Fruit fly (Drosophila melanogaster) whole organism, embryonic: Measurements from ENCODE around the gene CG13670.

Experiments
- Atf-2 ChIP-seq: fragments of 200-800 bp; sonication (Bioruptor generic); optimal IDR thresholded peaks from 2 replicates; lab custom pipeline; 2016; ENCODE audit warnings: missing biosample characterization, missing genetic modification characterization
- Bgb ChIP-seq: fragments of 200-800 bp; sonication (Bioruptor generic); IDR thresholded peaks from 2 replicates; pipeline ENCODE4 v1.3.6; 2022; ENCODE audit warnings: missing biosample characterization, missing genetic modification characterization; ENCODE audit not compliant: partially characterized antibody
- CG10959 ChIP-seq: fragments of 200-800 bp; sonication (Bioruptor generic); IDR thresholded peaks from 2 replicates; pipeline ENCODE4 v1.3.6; 2022; ENCODE audit warnings: missing biosample characterization, missing genetic modification characterization
- CG12155 ChIP-seq: fragments of 200-800 bp; sonication (Bioruptor generic); optimal IDR thresholded peaks from 3 replicates; lab custom pipeline; 2016; ENCODE audit warnings: missing biosample characterization, missing genetic modification characterization
- CG12236 ChIP-seq: fragments of 200-800 bp; sonication (Bioruptor generic); optimal IDR thresholded peaks from 2 replicates; lab custom pipeline; 2016; ENCODE audit warnings: missing biosample characterization, missing genetic modification characterization
- CG12299 ChIP-seq: fragments of 200-800 bp; sonication (Bioruptor generic); optimal IDR thresholded peaks from 2 replicates; lab custom pipeline; 2018; ENCODE audit warnings: missing biosample characterization, mild to moderate bottlenecking, missing genetic modification characterization
- CG12744 ChIP-seq: fragments of 200-800 bp; sonication (Bioruptor generic); optimal IDR thresholded peaks from 2 replicates; lab custom pipeline; 2016; ENCODE audit warnings: missing biosample characterization, missing genetic modification characterization
- CG13296 ChIP-seq: fragments of 200-800 bp; sonication (Bioruptor generic); optimal IDR thresholded peaks from 3 replicates; lab custom pipeline; 2018; ENCODE audit warnings: missing biosample characterization, mild to moderate bottlenecking, missing genetic modification characterization
- CG13424 ChIP-seq: fragments of 200-800 bp; sonication (Bioruptor generic); optimal IDR thresholded peaks from 2 replicates; lab custom pipeline; 2019; ENCODE audit warnings: missing biosample characterization, mild to moderate bottlenecking, missing genetic modification characterization, moderate library complexity
- CG1647 ChIP-seq: fragments of 200-800 bp; sonication (Bioruptor generic); optimal IDR thresholded peaks from 3 replicates; lab custom pipeline; 2016; ENCODE audit warnings: missing biosample characterization, missing genetic modification characterization
- CG17359 ChIP-seq: fragments of 200-800 bp; sonication (Bioruptor generic); optimal IDR thresholded peaks from 3 replicates; lab custom pipeline; 2018; ENCODE audit warnings: missing biosample characterization, mild to moderate bottlenecking, missing genetic modification characterization, moderate library complexity
- CG1832 ChIP-seq: fragments of 200-800 bp; sonication (Bioruptor generic); optimal IDR thresholded peaks from 2 replicates; lab custom pipeline; 2017; ENCODE audit warnings: missing biosample characterization, mild to moderate bottlenecking, missing genetic modification characterization, inconsistent platforms
- CG18476 ChIP-seq: fragments of 200-800 bp; sonication (Bioruptor generic); optimal IDR thresholded peaks from 2 replicates; lab custom pipeline; 2016; ENCODE audit warnings: missing biosample characterization, mild to moderate bottlenecking, missing genetic modification characterization
- CG2889 ChIP-seq: fragments of 200-800 bp; sonication (Bioruptor generic); IDR thresholded peaks from 3 replicates; pipeline ENCODE4 v1.3.6; 2022; ENCODE audit warnings: missing biosample characterization, missing genetic modification characterization
- CG3281 ChIP-seq: fragments of 200-800 bp; sonication (Bioruptor generic); optimal IDR thresholded peaks from 3 replicates; lab custom pipeline; 2017; ENCODE audit warnings: missing biosample characterization, mild to moderate bottlenecking, missing genetic modification characterization
- CG33213 ChIP-seq: fragments of 200-800 bp; sonication (Bioruptor generic); optimal IDR thresholded peaks from 3 replicates; lab custom pipeline; 2016; ENCODE audit warnings: missing biosample characterization, missing genetic modification characterization
- CG33557 ChIP-seq: fragments of 200-800 bp; sonication (Bioruptor generic); optimal IDR thresholded peaks from 2 replicates; lab custom pipeline; 2019; ENCODE audit warnings: missing biosample characterization, mild to moderate bottlenecking, missing genetic modification characterization, moderate library complexity
- CG5180 ChIP-seq: fragments of 200-800 bp; sonication (Bioruptor generic); optimal IDR thresholded peaks from 3 replicates; lab custom pipeline; 2017; ENCODE audit warnings: missing biosample characterization, missing genetic modification characterization, mild to moderate bottlenecking, moderate library complexity, missing genetic modification reagents
- CG7928 ChIP-seq: fragments of 200-800 bp; sonication (Bioruptor generic); optimal IDR thresholded peaks from 2 replicates; lab custom pipeline; 2017; ENCODE audit warnings: missing biosample characterization, mild to moderate bottlenecking, missing genetic modification characterization
- CG7963 ChIP-seq: fragments of 200-800 bp; sonication (Bioruptor generic); IDR thresholded peaks from 3 replicates; pipeline ENCODE4 v1.3.6; 2022; ENCODE audit warnings: missing biosample characterization, missing genetic modification characterization; ENCODE audit not compliant: partially characterized antibody
- CG9437 ChIP-seq: fragments of 200-800 bp; sonication (Bioruptor generic); optimal IDR thresholded peaks from 2 replicates; lab custom pipeline; 2018; ENCODE audit warnings: missing biosample characterization, mild to moderate bottlenecking, missing genetic modification characterization
- CG9817 ChIP-seq: fragments of 200-800 bp; sonication (Bioruptor generic); optimal IDR thresholded peaks from 2 replicates; lab custom pipeline; 2018; ENCODE audit warnings: missing biosample characterization, mild to moderate bottlenecking, missing genetic modification characterization, moderate library complexity
- CG9876 ChIP-seq: fragments of 200-800 bp; sonication (Bioruptor generic); optimal IDR thresholded peaks from 2 replicates; lab custom pipeline; 2016; ENCODE audit warnings: missing biosample characterization, missing genetic modification characterization
- CHES-1-like ChIP-seq: fragments of 200-800 bp; sonication (Bioruptor generic); optimal IDR thresholded peaks from 2 replicates; lab custom pipeline; 2016; ENCODE audit warnings: missing biosample characterization, missing genetic modification characterization
- Elba2 ChIP-seq: fragments of 200-800 bp; sonication (Bioruptor generic); optimal IDR thresholded peaks from 3 replicates; lab custom pipeline; 2016; ENCODE audit warnings: missing biosample characterization, missing genetic modification characterization
- GATAe ChIP-seq: fragments of 200-800 bp; sonication (Bioruptor generic); conservative IDR thresholded peaks from 2 replicates; pipeline ENCODE4 v1.3.6; 2022; ENCODE audit warnings: missing biosample characterization, missing genetic modification characterization
- H15 ChIP-seq: fragments of 200-800 bp; sonication (Bioruptor generic); IDR thresholded peaks from 3 replicates; pipeline ENCODE4 v1.3.6; 2022; ENCODE audit warnings: missing biosample characterization, missing genetic modification characterization
- Mes4 ChIP-seq: fragments of 200-800 bp; sonication (Bioruptor generic); optimal IDR thresholded peaks from 2 replicates; lab custom pipeline; 2016; ENCODE audit warnings: missing biosample characterization, missing genetic modification characterization
- Myb ChIP-seq: fragments of 200-800 bp; sonication (Bioruptor generic); optimal IDR thresholded peaks from 2 replicates; lab custom pipeline; 2016; ENCODE audit warnings: missing biosample characterization, missing genetic modification characterization
- NC2α ChIP-seq: fragments of 200-800 bp; sonication (Bioruptor generic); optimal IDR thresholded peaks from 2 replicates; lab custom pipeline; 2016; ENCODE audit warnings: missing biosample characterization, missing genetic modification characterization
- Neu2 ChIP-seq: fragments of 200-800 bp; sonication (Bioruptor generic); optimal IDR thresholded peaks from 3 replicates; lab custom pipeline; 2016; ENCODE audit warnings: missing biosample characterization, missing genetic modification characterization, borderline replicate concordance
- Rfx ChIP-seq: fragments of 200-800 bp; sonication (Bioruptor generic); IDR thresholded peaks from 2 replicates; pipeline ENCODE4 v1.3.6; 2022; ENCODE audit warnings: missing biosample characterization, missing genetic modification characterization
- Sox100B ChIP-seq: fragments of 200-800 bp; sonication (Bioruptor generic); optimal IDR thresholded peaks from 3 replicates; lab custom pipeline; 2018; ENCODE audit warnings: missing biosample characterization, mild to moderate bottlenecking, missing genetic modification characterization
- Trl ChIP-seq, 3 experiments: fragments of >200 bp in 2 of 3; fragments of 200-800 bp in 1 of 3; sonication (Bioruptor generic) in 1 of 3; optimal IDR thresholded peaks; 2 replicates in 1 of 3; 3 replicates in 2 of 3; lab custom pipeline; 2016 to 2017; ENCODE audit warnings: missing biosample characterization in 1 of 3, missing genetic modification characterization in 1 of 3
- ap ChIP-seq: fragments of 200-800 bp; sonication (Bioruptor generic); IDR thresholded peaks from 2 replicates; pipeline ENCODE4 v1.3.6; 2022; ENCODE audit warnings: missing biosample characterization, missing genetic modification characterization
- bab2 ChIP-seq: fragments of 200-800 bp; sonication (Bioruptor generic); optimal IDR thresholded peaks from 2 replicates; lab custom pipeline; 2016; ENCODE audit warnings: missing biosample characterization, missing genetic modification characterization
- bcd ChIP-seq: fragments of 200-800 bp; sonication (Bioruptor generic); optimal IDR thresholded peaks from 2 replicates; lab custom pipeline; 2017; ENCODE audit warnings: missing biosample characterization, mild to moderate bottlenecking, missing genetic modification characterization
- cas ChIP-seq: fragments of 200-800 bp; sonication (Bioruptor generic); IDR thresholded peaks from 2 replicates; pipeline ENCODE4 v1.3.6; 2022; ENCODE audit warnings: missing biosample characterization, missing genetic modification characterization
- croc ChIP-seq: fragments of 200-800 bp; sonication (Bioruptor generic); conservative IDR thresholded peaks from 3 replicates; pipeline ENCODE4 v1.3.6; 2022; ENCODE audit warnings: missing biosample characterization, missing genetic modification characterization
- crol ChIP-seq: fragments of 200-800 bp; sonication (Bioruptor generic); IDR thresholded peaks from 2 replicates; pipeline ENCODE4 v1.3.6; 2022; ENCODE audit warnings: missing biosample characterization, missing genetic modification characterization
- dati ChIP-seq: fragments of 200-800 bp; sonication (Bioruptor generic); IDR thresholded peaks from 2 replicates; pipeline ENCODE4 v1.3.6; 2022; ENCODE audit warnings: missing biosample characterization, missing genetic modification characterization
- en ChIP-seq: fragments of 200-800 bp; sonication (Bioruptor generic); optimal IDR thresholded peaks from 2 replicates; lab custom pipeline; 2016; ENCODE audit warnings: missing biosample characterization, missing genetic modification characterization
- esg ChIP-seq: fragments of 200-800 bp; sonication (Bioruptor generic); conservative IDR thresholded peaks from 2 replicates; pipeline ENCODE4 v1.3.6; 2022; ENCODE audit warnings: missing biosample characterization, missing genetic modification characterization
- fd3F ChIP-seq: fragments of 200-800 bp; sonication (Bioruptor generic); optimal IDR thresholded peaks from 2 replicates; lab custom pipeline; 2018; ENCODE audit warnings: missing biosample characterization, mild to moderate bottlenecking, missing genetic modification characterization, moderate library complexity
- gfzf ChIP-seq: fragments of 200-800 bp; sonication (Bioruptor generic); optimal IDR thresholded peaks from 2 replicates; lab custom pipeline; 2016; ENCODE audit warnings: missing biosample characterization, mild to moderate bottlenecking, missing genetic modification characterization, moderate library complexity
- maf-S ChIP-seq: fragments of 200-800 bp; sonication (Bioruptor generic); optimal IDR thresholded peaks from 2 replicates; lab custom pipeline; 2016; ENCODE audit warnings: missing biosample characterization, missing genetic modification characterization
- pho ChIP-seq: fragments of 200-800 bp; sonication (Bioruptor generic); optimal IDR thresholded peaks from 2 replicates; lab custom pipeline; 2016; ENCODE audit warnings: missing biosample characterization, missing genetic modification characterization
- phol ChIP-seq: fragments of 200-800 bp; sonication (Bioruptor generic); optimal IDR thresholded peaks from 3 replicates; lab custom pipeline; 2018; ENCODE audit warnings: missing biosample characterization, mild to moderate bottlenecking, missing genetic modification characterization, moderate library complexity
- prd ChIP-seq, 3 experiments: fragments of >200 bp in 2 of 3; fragments of 200-800 bp in 1 of 3; sonication (Bioruptor generic) in 1 of 3; optimal IDR thresholded peaks in 2 of 3; IDR thresholded peaks in 1 of 3; 2 replicates in 2 of 3; 3 replicates in 1 of 3; pipeline versions ENCODE4 v1.3.6 to Lab custom; 2017 to 2022; ENCODE audit warnings: missing biosample characterization in 1 of 3, missing genetic modification characterization in 1 of 3
- sug ChIP-seq: fragments of 200-800 bp; optimal IDR thresholded peaks from 2 replicates; lab custom pipeline; 2019; ENCODE audit warnings: missing biosample characterization, mild to moderate bottlenecking, missing genetic modification characterization, moderate library complexity
- zfh1 ChIP-seq: fragments of 200-800 bp; sonication (Bioruptor generic); IDR thresholded peaks from 3 replicates; pipeline ENCODE4 v1.3.6; 2022; ENCODE audit warnings: missing biosample characterization, missing genetic modification characterization

Gene CG13670

DNA sequence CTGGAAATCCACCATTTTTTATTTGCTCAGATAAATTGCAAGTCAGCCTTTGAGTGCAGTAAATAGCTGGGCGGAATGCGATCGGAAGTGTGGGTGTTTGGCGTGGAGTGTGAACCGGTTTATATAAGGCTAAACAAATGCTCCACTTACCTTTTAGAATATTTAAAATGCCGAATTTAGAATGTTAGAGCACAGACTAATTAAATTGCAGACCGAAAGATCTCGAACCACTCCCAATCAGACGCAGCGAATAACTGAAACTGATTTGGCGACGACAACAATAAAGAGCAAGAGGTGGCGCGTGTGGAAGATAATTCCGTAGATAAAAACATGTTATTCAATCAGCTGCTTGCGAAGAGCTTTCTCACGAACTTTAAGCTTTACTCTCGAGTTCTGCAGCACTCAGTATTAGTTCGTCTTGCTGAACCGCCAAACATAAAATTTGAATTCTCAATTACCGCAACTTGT is 40.1 kb downstream of the CG13670 start, which contains the start of gene Idh (continued):
- no peak for TF ChIP-seq CG33213
- peak; percentile 42 for TF ChIP-seq CG3281 (GFP tag; lab: Kevin White, UChicago)
- TF ChIP-seq en (GFP tag; lab: Kevin White, UChicago), result no peak
- TF ChIP-seq Sox100B (GFP tag; lab: Kevin White, UChicago), result no peak
- no peak for TF ChIP-seq cas (GFP tag; lab: Robert Waterston, UW)
- TF ChIP-seq dati, result no peak
- no peak for TF ChIP-seq CG9437
- no peak for TF ChIP-seq prd (optimal IDR thresholded peaks at IDR 0.05; lab: Kevin White, UChicago)
- TF ChIP-seq prd (GFP tag; IDR thresholded peaks at IDR 0.05; lab: Robert Waterston, UW), result no peak
- TF ChIP-seq GATAe, result no peak
- TF ChIP-seq Trl (optimal IDR thresholded peaks at IDR 0.05; lab: Kevin White, UChicago), result no peak
- no peak for TF ChIP-seq Trl (GFP tag; optimal IDR thresholded peaks at IDR 0.05; lab: Kevin White, UChicago)
- TF ChIP-seq CG7928 (GFP tag; lab: Kevin White, UChicago), result no peak
- TF ChIP-seq CG33557 (GFP tag; lab: Kevin White, UChicago), result no peak
- TF ChIP-seq CG7963, result no peak
- TF ChIP-seq croc (GFP tag; lab: Robert Waterston, UW), result no peak
- peak; percentile 5 for TF ChIP-seq CG12299 (tag; lab: Kevin White, UChicago)
- no peak for TF ChIP-seq CG12236 (GFP tag; lab: Kevin White, UChicago)
- no peak for TF ChIP-seq CG18476 (GFP tag; lab: Kevin White, UChicago)
- peak; percentile 56 for TF ChIP-seq CG13296
- TF ChIP-seq phol, result no peak
- TF ChIP-seq esg, result no peak
- no peak for TF ChIP-seq CG5180
- TF ChIP-seq bcd (GFP tag; lab: Kevin White, UChicago), result no peak
- no peak for TF ChIP-seq crol (GFP tag; lab: Robert Waterston, UW)
- no peak for TF ChIP-seq fd3F (GFP tag; lab: Kevin White, UChicago)
- no peak for TF ChIP-seq ap
- TF ChIP-seq CG1832 (GFP tag; lab: Kevin White, UChicago), result no peak
- TF ChIP-seq H15 (GFP tag; lab: Robert Waterston, UW), result no peak
- no peak for TF ChIP-seq CG10959 (GFP tag; lab: Robert Waterston, UW)
- TF ChIP-seq Atf-2 (GFP tag; lab: Kevin White, UChicago), result no peak
- TF ChIP-seq Mes4 (GFP tag; lab: Kevin White, UChicago), result no peak
- TF ChIP-seq sug, result peak; percentile 31
- TF ChIP-seq Myb, result peak; percentile 26
- TF ChIP-seq CG12744 (GFP tag; lab: Kevin White, UChicago), result no peak
- TF ChIP-seq bab2 (GFP tag; lab: Kevin White, UChicago), result no peak
- no peak for TF ChIP-seq gfzf (GFP tag; lab: Kevin White, UChicago)
- TF ChIP-seq CG9876 (GFP tag; lab: Kevin White, UChicago), result no peak
- TF ChIP-seq CHES-1-like (GFP tag; lab: Kevin White, UChicago), result peak; percentile 1
- TF ChIP-seq zfh1, result no peak
- TF ChIP-seq maf-S (GFP tag; lab: Kevin White, UChicago), result no peak
- TF ChIP-seq CG9817, result no peak
- no peak for TF ChIP-seq CG2889 (GFP tag; lab: Robert Waterston, UW)
- peak; percentile 61 for TF ChIP-seq Bgb (GFP tag; lab: Robert Waterston, UW)
- TF ChIP-seq NC2α (GFP tag; lab: Kevin White, UChicago), result no peak
- TF ChIP-seq Rfx (GFP tag; lab: Robert Waterston, UW), result peak; percentile 52; the same call in 1 of the 2 replicates
- TF ChIP-seq CG1647 (GFP tag; lab: Kevin White, UChicago), result no peak
- no peak for TF ChIP-seq CG12155 (GFP tag; lab: Kevin White, UChicago)
- TF ChIP-seq pho (GFP tag; lab: Kevin White, UChicago), result no peak
- no peak for TF ChIP-seq CG17359
- no peak for TF ChIP-seq Neu2 (GFP tag; lab: Kevin White, UChicago)
- TF ChIP-seq CG13424 (tag; lab: Kevin White, UChicago), result no peak
- no peak for TF ChIP-seq Elba2 (GFP tag; lab: Kevin White, UChicago)
